Worm (Caenorhabditis elegans) whole organism, L1 larva: ENCODE measurements around the gene tmed-1.
A peak's percentile ranks its signal among the peaks of the same experiment; 100 is the strongest.

Experiments used
- C16A3.4 ChIP-seq: fragments of 150-350 bp; optimal IDR thresholded peaks from 2 replicates; lab custom pipeline; 2014; ENCODE audit warnings: missing biosample characterization, missing genetic modification characterization
- C34B4.2 ChIP-seq: sonication (generic microtip); optimal IDR thresholded peaks from 2 replicates; lab custom pipeline; 2017; ENCODE audit warnings: mild to moderate bottlenecking, missing genetic modification characterization, missing compliant biosample characterization
- aha-1 ChIP-seq: fragments of 150-350 bp; optimal IDR thresholded peaks from 2 replicates; lab custom pipeline; 2014; ENCODE audit warnings: missing biosample characterization, missing genetic modification characterization
- alr-1 ChIP-seq: fragments of 200-800 bp; sonication (Bioruptor generic); optimal IDR thresholded peaks from 2 replicates; lab custom pipeline; 2018; ENCODE audit warnings: borderline replicate concordance, mild to moderate bottlenecking, missing genetic modification characterization, missing compliant biosample characterization
- aly-2 ChIP-seq: fragments of 150-350 bp; optimal IDR thresholded peaks from 2 replicates; lab custom pipeline; 2014; ENCODE audit warnings: missing biosample characterization, missing genetic modification characterization
- ama-1 ChIP-seq: fragments of 150-350 bp; optimal IDR thresholded peaks from 2 replicates; lab custom pipeline; 2014
- ceh-63 ChIP-seq: fragments of 200-800 bp; sonication (Bioruptor generic); optimal IDR thresholded peaks from 2 replicates; lab custom pipeline; 2018; ENCODE audit warnings: mild to moderate bottlenecking, missing genetic modification characterization, missing compliant biosample characterization
- ceh-82 ChIP-seq, 3 experiments: fragments of 150-350 bp in 1 of 3; sonication (generic microtip) in 2 of 3; optimal IDR thresholded peaks; 2 replicates each; lab custom pipeline; 2014 to 2017; ENCODE audit warnings: missing biosample characterization in 3 of 3, missing genetic modification characterization in 3 of 3
- ceh-88 ChIP-seq: fragments of 200-800 bp; sonication (Bioruptor generic); IDR thresholded peaks from 2 replicates; pipeline ENCODE4 v1.3.6; 2022; ENCODE audit warnings: missing genetic modification characterization, missing compliant biosample characterization
- ceh-90 ChIP-seq: sonication (generic microtip); optimal IDR thresholded peaks from 2 replicates; lab custom pipeline; 2016; ENCODE audit warnings: missing genetic modification characterization, missing compliant biosample characterization
- dpl-1 ChIP-seq, 3 experiments: fragments of 150-350 bp in 2 of 3; sonication (generic microtip) in 1 of 3; optimal IDR thresholded peaks; 2 replicates each; lab custom pipeline; 2014 to 2017; ENCODE audit warnings: missing biosample characterization in 3 of 3, missing genetic modification characterization in 3 of 3, missing genetic modification reagents in 3 of 3
- efl-1 ChIP-seq, 4 experiments: fragments of 150-350 bp; optimal IDR thresholded peaks in 3 of 4; peaks in 1 of 4; 1 replicate in 1 of 4; 2 replicates in 3 of 4; lab custom pipeline; 2014; ENCODE audit warnings: missing biosample characterization in 2 of 4, missing genetic modification characterization in 2 of 4, missing genetic modification reagents in 2 of 4
- egl-13 ChIP-seq: sonication (generic microtip); optimal IDR thresholded peaks from 2 replicates; lab custom pipeline; 2016; ENCODE audit warnings: missing genotype, missing genetic modification reagents, missing genetic modification characterization, missing compliant biosample characterization
- egl-27 ChIP-seq, 2 experiments: fragments of 150-350 bp in 1 of 2; sonication (generic microtip); optimal IDR thresholded peaks; 3 replicates each; lab custom pipeline; 2017 to 2018; ENCODE audit warnings: missing biosample characterization in 2 of 2, missing genetic modification characterization in 2 of 2, missing genetic modification reagents in 2 of 2
- ets-5 ChIP-seq: fragments of 200-800 bp; sonication (Bioruptor generic); IDR thresholded peaks from 2 replicates; pipeline ENCODE4 v1.3.6; 2022; ENCODE audit warnings: missing genetic modification characterization, missing compliant biosample characterization
- fkh-4 ChIP-seq: sonication (generic microtip); optimal IDR thresholded peaks from 2 replicates; lab custom pipeline; 2016; ENCODE audit warnings: missing compliant biosample characterization, missing genetic modification characterization, borderline replicate concordance
- fkh-8 ChIP-seq: sonication (generic microtip); optimal IDR thresholded peaks from 2 replicates; lab custom pipeline; 2016; ENCODE audit warnings: mild to moderate bottlenecking, missing genetic modification characterization, missing compliant biosample characterization
- fos-1 ChIP-seq: fragments of 150-350 bp; optimal IDR thresholded peaks from 2 replicates; lab custom pipeline; 2014; ENCODE audit warnings: missing biosample characterization, missing genetic modification characterization
- grh-1 ChIP-seq: fragments of 200-800 bp; sonication (Bioruptor generic); IDR thresholded peaks from 2 replicates; pipeline ENCODE4 v1.3.6; 2022; ENCODE audit warnings: missing genetic modification reagents, missing genetic modification characterization, missing compliant biosample characterization
- hlh-17 ChIP-seq: fragments of 200-800 bp; sonication (Bioruptor generic); optimal IDR thresholded peaks from 2 replicates; lab custom pipeline; 2018; ENCODE audit warnings: missing genetic modification characterization, mild to moderate bottlenecking, missing compliant biosample characterization, moderate library complexity, borderline replicate concordance
- hlh-4 ChIP-seq: sonication (generic microtip); optimal IDR thresholded peaks from 2 replicates; lab custom pipeline; 2016; ENCODE audit warnings: mild to moderate bottlenecking, missing genetic modification characterization, missing compliant biosample characterization
- jun-1 ChIP-seq: fragments of 150-350 bp; optimal IDR thresholded peaks from 2 replicates; lab custom pipeline; 2014; ENCODE audit warnings: missing biosample characterization, missing genetic modification reagents, missing genetic modification characterization
- lin-13 ChIP-seq: fragments of 150-350 bp; optimal IDR thresholded peaks from 2 replicates; lab custom pipeline; 2014; ENCODE audit warnings: missing biosample characterization, missing genetic modification reagents, missing genetic modification characterization
- lin-39 ChIP-seq: fragments of 150-350 bp; optimal IDR thresholded peaks from 2 replicates; lab custom pipeline; 2014; ENCODE audit warnings: missing biosample characterization, missing genetic modification reagents, missing genetic modification characterization
- lir-3 ChIP-seq: sonication (generic microtip); optimal IDR thresholded peaks from 2 replicates; lab custom pipeline; 2016; ENCODE audit warnings: mild to moderate bottlenecking, missing genetic modification characterization, moderate library complexity, missing compliant biosample characterization; ENCODE audit not compliant: poor library complexity
- lsy-2 ChIP-seq, 2 experiments: fragments of 150-350 bp; optimal IDR thresholded peaks; 2 replicates each; lab custom pipeline; 2014; ENCODE audit warnings: missing biosample characterization in 2 of 2, missing genetic modification characterization in 2 of 2
- mep-1 ChIP-seq: fragments of 150-350 bp; optimal IDR thresholded peaks from 2 replicates; lab custom pipeline; 2014; ENCODE audit warnings: missing biosample characterization, missing genetic modification characterization
- nhr-20 ChIP-seq: sonication (generic microtip); optimal IDR thresholded peaks from 2 replicates; lab custom pipeline; 2016; ENCODE audit warnings: mild to moderate bottlenecking, missing genetic modification characterization, missing compliant biosample characterization
- nhr-237 ChIP-seq: fragments of 150-350 bp; optimal IDR thresholded peaks from 2 replicates; lab custom pipeline; 2014; ENCODE audit warnings: missing biosample characterization, missing genetic modification characterization
- nhr-47 ChIP-seq: sonication (generic microtip); optimal IDR thresholded peaks from 2 replicates; lab custom pipeline; 2016; ENCODE audit warnings: mild to moderate bottlenecking, missing genetic modification characterization, moderate library complexity, missing compliant biosample characterization
- nhr-77 ChIP-seq: fragments of 150-350 bp; optimal IDR thresholded peaks from 2 replicates; lab custom pipeline; 2014; ENCODE audit warnings: missing biosample characterization, missing genetic modification characterization
- pqm-1 ChIP-seq: sonication (generic microtip); optimal IDR thresholded peaks from 3 replicates; lab custom pipeline; 2017; ENCODE audit warnings: missing biosample characterization, missing genetic modification characterization
- rnt-1 ChIP-seq: sonication (generic microtip); optimal IDR thresholded peaks from 2 replicates; lab custom pipeline; 2016; ENCODE audit warnings: mild to moderate bottlenecking, missing genetic modification characterization, moderate library complexity, missing compliant biosample characterization
- skn-1 ChIP-seq: fragments of 150-350 bp; optimal IDR thresholded peaks from 2 replicates; lab custom pipeline; 2014; ENCODE audit warnings: missing biosample characterization, missing genetic modification characterization
- snu-23 ChIP-seq: sonication (generic microtip); optimal IDR thresholded peaks from 2 replicates; lab custom pipeline; 2016; ENCODE audit warnings: missing genetic modification characterization, missing compliant biosample characterization
- sox-4 ChIP-seq: sonication (generic microtip); optimal IDR thresholded peaks from 2 replicates; lab custom pipeline; 2016; ENCODE audit warnings: missing genetic modification characterization, missing compliant biosample characterization
- sptf-1 ChIP-seq: fragments of 150-350 bp; optimal IDR thresholded peaks from 2 replicates; lab custom pipeline; 2014; ENCODE audit warnings: missing biosample characterization, missing genetic modification characterization
- swsn-7 ChIP-seq: sonication (generic microtip); optimal IDR thresholded peaks from 2 replicates; lab custom pipeline; 2016; ENCODE audit warnings: missing genetic modification characterization, missing compliant biosample characterization
- tlp-1 ChIP-seq: fragments of 150-350 bp; optimal IDR thresholded peaks from 2 replicates; lab custom pipeline; 2014; ENCODE audit warnings: missing biosample characterization, missing genetic modification characterization
- unc-130 ChIP-seq: fragments of 150-350 bp; optimal IDR thresholded peaks from 2 replicates; lab custom pipeline; 2017; ENCODE audit warnings: missing biosample characterization, missing genetic modification characterization, inconsistent platforms
- unc-30 ChIP-seq: sonication (generic microtip); optimal IDR thresholded peaks from 2 replicates; lab custom pipeline; 2017; ENCODE audit warnings: missing biosample characterization, missing genetic modification characterization
- unc-62 ChIP-seq: fragments of 150-350 bp; optimal IDR thresholded peaks from 2 replicates; lab custom pipeline; 2014; ENCODE audit warnings: missing biosample characterization, missing genetic modification reagents, missing genetic modification characterization
- unc-86 ChIP-seq: sonication (generic microtip); optimal IDR thresholded peaks from 2 replicates; lab custom pipeline; 2016; ENCODE audit warnings: missing genetic modification characterization, missing compliant biosample characterization
- vab-15 ChIP-seq: sonication (generic microtip); optimal IDR thresholded peaks from 2 replicates; lab custom pipeline; 2017; ENCODE audit warnings: missing genotype, mild to moderate bottlenecking, missing genetic modification characterization, missing compliant biosample characterization
- xbp-1 ChIP-seq: sonication (generic microtip); optimal IDR thresholded peaks from 2 replicates; lab custom pipeline; 2016; ENCODE audit warnings: missing genetic modification characterization, missing compliant biosample characterization
- zag-1 ChIP-seq: fragments of 150-350 bp; optimal IDR thresholded peaks from 2 replicates; lab custom pipeline; 2014; ENCODE audit warnings: missing biosample characterization, missing genetic modification characterization
- zip-4 ChIP-seq: fragments of 200-800 bp; sonication (Bioruptor generic); optimal IDR thresholded peaks from 2 replicates; lab custom pipeline; 2018; ENCODE audit warnings: mild to moderate bottlenecking, missing genetic modification characterization, moderate library complexity, missing compliant biosample characterization
- ztf-4 ChIP-seq: fragments of 150-350 bp; optimal IDR thresholded peaks from 2 replicates; lab custom pipeline; 2014; ENCODE audit warnings: missing biosample characterization, missing genetic modification characterization

The tmed-1 gene

DNA sequence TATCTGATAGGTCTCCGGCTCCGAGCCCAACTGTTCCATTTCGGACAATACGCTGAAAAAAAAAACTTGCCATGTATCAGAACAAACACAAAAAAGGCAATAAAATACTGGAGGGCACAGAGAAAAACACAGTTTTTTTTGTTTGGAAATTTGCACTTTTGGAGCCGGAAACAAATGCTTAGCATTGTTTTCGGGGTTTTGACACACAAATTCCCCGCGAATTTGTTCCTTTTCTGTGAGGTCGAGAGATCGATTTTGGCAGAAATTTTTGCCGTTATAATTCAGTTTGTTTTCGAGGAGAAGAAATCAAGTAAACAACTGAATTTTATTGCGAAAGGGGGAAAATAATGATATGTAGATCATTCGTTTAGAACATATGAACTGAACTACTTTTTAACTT, 21.4 kb downstream of the tmed-1 start, which contains the start of gene K08E4.2:
Gene K08E4.2 (minus strand): TSS at position 54 of the 400 bp plus-strand sequence.
- TF ChIP-seq fos-1 (tag; lab: Kevin White, UChicago) (no peak), unc-30 (tag; lab: Kevin White, UChicago) (no peak), C34B4.2 (no peak), aly-2 (tag; lab: Kevin White, UChicago) (no peak), rnt-1 (tag; lab: Kevin White, UChicago) (no peak), nhr-47 (no peak), lsy-2 (tag; optimal IDR thresholded peaks at IDR 0.05; lab: Kevin White, UChicago) (no peak), egl-13 (no peak)

DNA sequence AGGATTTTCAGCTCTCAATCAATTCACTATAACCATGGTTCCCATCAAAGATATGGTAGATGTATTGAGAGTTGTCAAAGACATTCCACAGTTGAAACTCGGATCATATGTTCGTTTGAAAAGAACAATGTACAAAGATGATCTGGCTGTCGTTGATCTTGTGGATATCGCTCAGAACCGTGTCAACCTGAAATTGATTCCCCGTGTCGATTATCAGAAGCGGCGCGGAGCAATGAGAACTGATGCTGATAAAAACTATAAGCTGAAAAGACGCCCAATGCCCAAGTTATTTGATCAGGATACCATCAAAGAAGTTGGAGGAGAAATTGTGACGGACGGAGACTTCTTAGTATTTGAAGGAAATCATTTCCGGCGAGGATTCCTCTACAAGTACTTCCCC, 25.5 kb downstream of the tmed-1 start:
- no peak for TF ChIP-seq ztf-4
- no peak for TF ChIP-seq tlp-1 (tag; lab: Kevin White, UChicago)
- no peak for TF ChIP-seq C16A3.4 (tag; lab: Kevin White, UChicago)
- no peak for TF ChIP-seq xbp-1 (tag; lab: Kevin White, UChicago)
- no peak for TF ChIP-seq ceh-88 (GFP tag; lab: Robert Waterston, UW)
- TF ChIP-seq zip-4 = no peak
- TF ChIP-seq hlh-17 (GFP tag; lab: Kevin White, UChicago) = no peak
- no peak for TF ChIP-seq ceh-90 (tag; lab: Kevin White, UChicago)
- no peak for TF ChIP-seq mep-1 (tag; lab: Kevin White, UChicago)
- no peak for TF ChIP-seq nhr-20 (tag; lab: Kevin White, UChicago)
- no peak for TF ChIP-seq ceh-63
- no peak for TF ChIP-seq lsy-2 (tag; optimal IDR thresholded peaks at IDR 0.05; lab: Kevin White, UChicago)
- TF ChIP-seq sptf-1 (tag; lab: Kevin White, UChicago) = no peak
- no peak for TF ChIP-seq nhr-237 (tag; lab: Kevin White, UChicago)
- TF ChIP-seq nhr-47 = no peak
- no peak for TF ChIP-seq aly-2 (tag; lab: Kevin White, UChicago)
- TF ChIP-seq lin-13 = no peak
- TF ChIP-seq vab-15 (tag; lab: Kevin White, UChicago) = no peak
- no peak for TF ChIP-seq nhr-77 (tag; lab: Kevin White, UChicago)
- TF ChIP-seq efl-1 (optimal IDR thresholded peaks at IDR 0.05; lab: Kevin White, UChicago) = no peak
- TF ChIP-seq efl-1 (GFP tag; optimal IDR thresholded peaks at IDR 0.05 in 1 of 2; lab: Kevin White, UChicago) = no peak

DNA sequence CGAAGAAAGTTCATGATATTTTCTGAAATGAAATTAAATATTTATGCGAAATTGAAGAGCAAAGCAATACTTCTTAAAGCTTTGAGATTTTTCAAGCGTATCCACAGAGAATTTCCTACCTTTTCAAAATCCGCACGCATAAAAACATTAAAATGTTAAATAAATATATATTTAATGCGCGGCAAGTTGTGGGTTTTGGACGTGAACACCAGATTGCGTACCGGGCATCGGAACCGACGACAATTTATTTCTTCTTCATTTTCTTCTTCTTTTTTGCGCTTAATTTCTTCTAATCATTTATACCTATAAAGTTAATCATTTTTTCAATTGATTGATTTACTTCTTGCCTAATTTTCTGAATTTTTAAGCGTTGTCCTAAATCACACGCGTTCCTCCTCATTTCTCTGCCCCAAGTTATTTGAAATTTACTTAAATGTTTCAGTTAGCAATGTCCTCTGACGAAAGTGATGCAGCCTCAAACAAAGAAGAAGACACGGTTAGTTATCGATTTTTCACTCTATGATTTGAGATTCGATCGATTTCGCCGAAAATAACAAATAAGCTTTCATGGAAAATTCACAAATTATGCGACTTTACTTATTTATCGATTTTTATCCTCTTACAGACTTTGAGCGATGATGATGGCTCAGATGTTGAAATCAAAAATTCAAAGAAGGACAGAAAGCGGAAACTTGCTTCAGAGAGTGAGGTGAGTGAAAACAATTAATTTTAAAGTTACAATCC, 26.7 kb downstream of the tmed-1 start, which contains the start of the genes bre-5 and spt-5:
Gene bre-5 (minus strand): TSS at position 167 of the 744 bp plus-strand sequence.
Gene spt-5 (plus strand): TSS at position 443 of the 744 bp plus-strand sequence.
- no peak for TF ChIP-seq jun-1 (tag; lab: Kevin White, UChicago)
- TF ChIP-seq unc-62 (GFP tag; lab: Kevin White, UChicago) = no peak
- peak; percentile 49 to 62 for TF ChIP-seq lsy-2 (tag; optimal IDR thresholded peaks at IDR 0.05; lab: Kevin White, UChicago)
- no peak for TF ChIP-seq lir-3 (tag; lab: Kevin White, UChicago)
- no peak for TF ChIP-seq unc-30 (tag; lab: Kevin White, UChicago)
- no peak for TF ChIP-seq aha-1 (tag; lab: Kevin White, UChicago)
- no peak for TF ChIP-seq alr-1 (tag; lab: Kevin White, UChicago)
- TF ChIP-seq lin-39 (tag; lab: Kevin White, UChicago) = no peak
- TF ChIP-seq hlh-17 (GFP tag; lab: Kevin White, UChicago) = no peak
- TF ChIP-seq ets-5 (GFP tag; lab: Robert Waterston, UW) = no peak
- no peak for TF ChIP-seq hlh-4
- no peak for TF ChIP-seq grh-1 (GFP tag; lab: Robert Waterston, UW)
- TF ChIP-seq ama-1 = no peak
- peak; percentile 25 for TF ChIP-seq swsn-7 (tag; lab: Kevin White, UChicago)
- TF ChIP-seq dpl-1 (GFP tag; optimal IDR thresholded peaks at IDR 0.05; lab: Kevin White, UChicago) = peak; percentile 5 to 40 (median 35)
- TF ChIP-seq pqm-1 = no peak
- TF ChIP-seq snu-23 (GFP tag; lab: Kevin White, UChicago) = peak; percentile 41
- no peak for TF ChIP-seq fkh-8 (tag; lab: Kevin White, UChicago)
- TF ChIP-seq skn-1 = no peak
- TF ChIP-seq fkh-4 = no peak
- no peak for TF ChIP-seq sox-4 (tag; lab: Kevin White, UChicago)
- TF ChIP-seq unc-130 (tag; lab: Kevin White, UChicago) = peak; percentile 61
- TF ChIP-seq zip-4 = no peak
- peak in 1 of 3 experiments; percentile 1 for TF ChIP-seq ceh-82 (tag; optimal IDR thresholded peaks at IDR 0.05; lab: Kevin White, UChicago)
- TF ChIP-seq aly-2 (tag; lab: Kevin White, UChicago) = no peak
- no peak for TF ChIP-seq unc-86 (tag; lab: Kevin White, UChicago)
- no peak for TF ChIP-seq zag-1 (tag; lab: Kevin White, UChicago)
- TF ChIP-seq egl-27 (tag; optimal IDR thresholded peaks at IDR 0.05; lab: Kevin White, UChicago) = no peak
- no peak for TF ChIP-seq mep-1 (tag; lab: Kevin White, UChicago)
